Fruit fly (Drosophila melanogaster) whole organism, prepupa: ENCODE results near the gene CG9297.

Experiments used
- CG10669 ChIP-seq: fragments of 200-800 bp; sonication (Bioruptor generic); optimal IDR thresholded peaks from 3 replicates; lab custom pipeline; 2018; ENCODE audit warnings: missing biosample characterization, mild to moderate bottlenecking, missing genetic modification characterization, moderate library complexity
- CG11902 ChIP-seq: fragments of 200-800 bp; sonication (Bioruptor generic); optimal IDR thresholded peaks from 3 replicates; lab custom pipeline; 2016; ENCODE audit warnings: missing biosample characterization, missing genetic modification characterization
- CG16779 ChIP-seq: fragments of 200-800 bp; sonication (Bioruptor generic); optimal IDR thresholded peaks from 3 replicates; lab custom pipeline; 2017; ENCODE audit warnings: missing biosample characterization, mild to moderate bottlenecking, missing genetic modification characterization
- Smox ChIP-seq: fragments of 200-800 bp; sonication (Bioruptor generic); optimal IDR thresholded peaks from 3 replicates; lab custom pipeline; 2016; ENCODE audit warnings: missing biosample characterization, missing genetic modification characterization
- Sox102F ChIP-seq: fragments of 200-800 bp; sonication (Bioruptor generic); optimal IDR thresholded peaks from 2 replicates; lab custom pipeline; 2016; ENCODE audit warnings: missing biosample characterization, mild to moderate bottlenecking, missing genetic modification characterization

DNA sequence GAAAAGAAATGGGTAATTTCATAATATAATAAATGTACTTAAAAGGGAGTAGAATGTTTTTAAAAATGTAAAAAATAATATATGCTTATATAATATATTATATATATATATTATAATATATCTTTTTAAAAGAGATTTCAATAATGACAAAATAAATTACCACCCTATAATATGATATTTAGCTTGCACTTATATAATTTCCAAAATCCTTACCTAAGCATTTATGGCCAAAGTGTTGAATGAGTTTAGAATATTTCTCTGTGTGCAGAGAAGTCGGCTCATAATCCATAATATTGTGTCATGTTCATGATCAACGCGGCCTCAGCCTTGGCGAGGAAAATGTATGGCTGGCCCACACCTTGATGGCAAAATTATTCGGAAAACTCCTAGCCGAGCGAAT lies 16.9 kb downstream of the CG9297 start:
- no peak for TF ChIP-seq CG10669
- no peak for TF ChIP-seq Sox102F (GFP tag; lab: Kevin White, UChicago)
- no peak for TF ChIP-seq CG16779 (tag; lab: Kevin White, UChicago)
- TF ChIP-seq Smox (GFP tag; lab: Kevin White, UChicago): no peak
- TF ChIP-seq CG11902: no peak
